Worm (Caenorhabditis elegans) whole organism, L1 larva: ENCODE measurements around the gene ugt-14.

ENCODE experiments used
- ceh-8 ChIP-seq: fragments of 200-800 bp; sonication (Bioruptor generic); optimal IDR thresholded peaks from 2 replicates; lab custom pipeline; 2018; ENCODE audit warnings: mild to moderate bottlenecking, missing genetic modification characterization, moderate library complexity, missing compliant biosample characterization
- efl-1 ChIP-seq, 4 experiments: fragments of 150-350 bp; optimal IDR thresholded peaks in 3 of 4; peaks in 1 of 4; 1 replicate in 1 of 4; 2 replicates in 3 of 4; lab custom pipeline; 2014; ENCODE audit warnings: missing biosample characterization in 2 of 4, missing genetic modification characterization in 2 of 4, missing genetic modification reagents in 2 of 4
- egl-27 ChIP-seq, 2 experiments: fragments of 150-350 bp in 1 of 2; sonication (generic microtip); optimal IDR thresholded peaks; 3 replicates each; lab custom pipeline; 2017 to 2018; ENCODE audit warnings: missing biosample characterization in 2 of 2, missing genetic modification characterization in 2 of 2, missing genetic modification reagents in 2 of 2
- lin-35 ChIP-seq, 2 experiments: fragments of 150-350 bp; optimal IDR thresholded peaks; 2 replicates each; lab custom pipeline; 2014; ENCODE audit warnings: missing biosample characterization in 2 of 2, missing genetic modification characterization in 2 of 2, missing genetic modification reagents in 2 of 2
- nhr-11 ChIP-seq: fragments of 150-350 bp; optimal IDR thresholded peaks from 2 replicates; lab custom pipeline; 2014; ENCODE audit warnings: missing biosample characterization, missing genetic modification characterization
- nhr-28 ChIP-seq: fragments of 150-350 bp; optimal IDR thresholded peaks from 2 replicates; lab custom pipeline; 2014; ENCODE audit warnings: missing biosample characterization, missing genetic modification characterization
- nhr-76 ChIP-seq: sonication (generic microtip); optimal IDR thresholded peaks from 2 replicates; lab custom pipeline; 2017; ENCODE audit warnings: missing biosample characterization, missing genetic modification characterization
- nhr-77 ChIP-seq: fragments of 150-350 bp; optimal IDR thresholded peaks from 2 replicates; lab custom pipeline; 2014; ENCODE audit warnings: missing biosample characterization, missing genetic modification characterization
- pag-3 ChIP-seq: sonication (generic microtip); optimal IDR thresholded peaks from 2 replicates; lab custom pipeline; 2017; ENCODE audit warnings: missing genetic modification characterization, mild to moderate bottlenecking, missing compliant biosample characterization, antibody characterized with exemption, borderline replicate concordance; ENCODE audit not compliant: insufficient read depth
- snpc-4 ChIP-seq: fragments of 150-350 bp; optimal IDR thresholded peaks from 2 replicates; lab custom pipeline; 2014; ENCODE audit warnings: missing biosample characterization, missing genetic modification characterization
- unc-98 ChIP-seq: fragments of 200-800 bp; sonication (Bioruptor generic); IDR thresholded peaks from 2 replicates; pipeline ENCODE4 v1.3.6; 2022; ENCODE audit warnings: missing genetic modification characterization, missing compliant biosample characterization
- zag-1 ChIP-seq: fragments of 150-350 bp; optimal IDR thresholded peaks from 2 replicates; lab custom pipeline; 2014; ENCODE audit warnings: missing biosample characterization, missing genetic modification characterization

- TF ChIP-seq lin-35 (GFP tag; optimal IDR thresholded peaks at IDR 0.05; lab: Kevin White, UChicago) = no peak
- TF ChIP-seq nhr-76 = no peak
- TF ChIP-seq pag-3 = no peak
- TF ChIP-seq ceh-8 (GFP tag; lab: Kevin White, UChicago) = no peak
- no peak for TF ChIP-seq zag-1 (tag; lab: Kevin White, UChicago)
- no peak for TF ChIP-seq efl-1 (optimal IDR thresholded peaks at IDR 0.05; lab: Kevin White, UChicago)
- TF ChIP-seq efl-1 (GFP tag; optimal IDR thresholded peaks at IDR 0.05 in 1 of 2; lab: Kevin White, UChicago) = no peak
- no peak for TF ChIP-seq unc-98 (GFP tag; lab: Robert Waterston, UW)
- no peak for TF ChIP-seq snpc-4 (tag; lab: Kevin White, UChicago)
- TF ChIP-seq nhr-11 (tag; lab: Kevin White, UChicago) = no peak
- no peak for TF ChIP-seq egl-27 (tag; optimal IDR thresholded peaks at IDR 0.05; lab: Kevin White, UChicago)
- TF ChIP-seq nhr-77 (tag; lab: Kevin White, UChicago) = no peak
- TF ChIP-seq nhr-28 (tag; lab: Kevin White, UChicago) = no peak
These were observed 38.2 kb downstream of the ugt-14 start, which contains the start of gene str-211 for ce11 chrV:4944219-4944618.
